Worm (Caenorhabditis elegans) whole organism, L2 larva: ENCODE measurements around the gene hst-6.

ENCODE experiments used
- F13H6.1 ChIP-seq: sonication (generic microtip); optimal IDR thresholded peaks from 2 replicates; lab custom pipeline; 2016; ENCODE audit warnings: missing genetic modification characterization, missing compliant biosample characterization
- Y55F3AM.14 ChIP-seq: fragments of 200-800 bp; sonication (Bioruptor generic); optimal IDR thresholded peaks from 2 replicates; lab custom pipeline; 2018; ENCODE audit warnings: mild to moderate bottlenecking, missing genetic modification characterization, missing compliant biosample characterization
- ZK546.5 ChIP-seq: sonication (generic microtip); optimal IDR thresholded peaks from 2 replicates; lab custom pipeline; 2017; ENCODE audit warnings: missing biosample characterization, missing genetic modification characterization
- alr-1 ChIP-seq: fragments of 150-350 bp; optimal IDR thresholded peaks from 2 replicates; lab custom pipeline; 2014; ENCODE audit warnings: missing biosample characterization, missing genetic modification characterization
- aly-2 ChIP-seq: fragments of 150-350 bp; optimal IDR thresholded peaks from 2 replicates; lab custom pipeline; 2014; ENCODE audit warnings: missing biosample characterization, missing genetic modification characterization
- ama-1 ChIP-seq: fragments of 150-350 bp; optimal IDR thresholded peaks from 2 replicates; lab custom pipeline; 2018; ENCODE audit warnings: inconsistent platforms
- blmp-1 ChIP-seq: sonication (generic microtip); optimal IDR thresholded peaks from 2 replicates; lab custom pipeline; 2017; ENCODE audit warnings: missing genetic modification characterization, mild to moderate bottlenecking, missing compliant biosample characterization, antibody characterized with exemption, moderate library complexity; ENCODE audit not compliant: insufficient read depth
- ceh-16 ChIP-seq: fragments of 150-350 bp; optimal IDR thresholded peaks from 2 replicates; lab custom pipeline; 2014; ENCODE audit warnings: missing biosample characterization, missing genetic modification characterization
- ceh-82 ChIP-seq: fragments of 150-350 bp; optimal IDR thresholded peaks from 2 replicates; lab custom pipeline; 2014; ENCODE audit warnings: missing biosample characterization, missing genetic modification characterization
- crh-2 ChIP-seq: sonication (generic microtip); optimal IDR thresholded peaks from 2 replicates; lab custom pipeline; 2017; ENCODE audit warnings: missing biosample characterization, missing genetic modification characterization
- dmd-4 ChIP-seq: sonication (generic microtip); optimal IDR thresholded peaks from 2 replicates; lab custom pipeline; 2017; ENCODE audit warnings: missing biosample characterization, missing genetic modification characterization
- egl-27 ChIP-seq: sonication (generic microtip); optimal IDR thresholded peaks from 3 replicates; lab custom pipeline; 2017; ENCODE audit warnings: missing biosample characterization, missing genetic modification reagents, missing genetic modification characterization
- elt-1 ChIP-seq: fragments of 150-350 bp; optimal IDR thresholded peaks from 2 replicates; lab custom pipeline; 2014; ENCODE audit warnings: missing biosample characterization, missing genetic modification characterization
- elt-3 ChIP-seq: sonication (generic microtip); optimal IDR thresholded peaks from 2 replicates; lab custom pipeline; 2017; ENCODE audit warnings: missing biosample characterization, missing genetic modification characterization
- fos-1 ChIP-seq: fragments of 150-350 bp; optimal IDR thresholded peaks from 2 replicates; lab custom pipeline; 2014; ENCODE audit warnings: missing biosample characterization, missing genetic modification characterization
- gmeb-1 ChIP-seq: fragments of 150-350 bp; optimal IDR thresholded peaks from 2 replicates; lab custom pipeline; 2014; ENCODE audit warnings: missing biosample characterization, missing genetic modification characterization
- lin-11 ChIP-seq: fragments of 150-350 bp; sonication (generic microtip); optimal IDR thresholded peaks from 2 replicates; lab custom pipeline; 2014; ENCODE audit warnings: missing biosample characterization, missing genetic modification characterization, inconsistent platforms, mixed read lengths
- lin-13 ChIP-seq: fragments of 150-350 bp; optimal IDR thresholded peaks from 2 replicates; lab custom pipeline; 2014; ENCODE audit warnings: missing biosample characterization, missing genetic modification reagents, missing genetic modification characterization
- lin-39 ChIP-seq: fragments of 150-350 bp; optimal IDR thresholded peaks from 2 replicates; lab custom pipeline; 2014; ENCODE audit warnings: missing biosample characterization, missing genetic modification reagents, missing genetic modification characterization
- lsy-2 ChIP-seq, 2 experiments: fragments of 150-350 bp in 1 of 2; sonication (generic microtip) in 1 of 2; optimal IDR thresholded peaks; 2 replicates each; lab custom pipeline; 2014 to 2017; ENCODE audit warnings: missing biosample characterization in 2 of 2, missing genetic modification characterization in 2 of 2
- mab-5 ChIP-seq: fragments of 150-350 bp; optimal IDR thresholded peaks from 2 replicates; lab custom pipeline; 2014; ENCODE audit warnings: missing biosample characterization, missing genetic modification characterization
- mbf-1 ChIP-seq: sonication (generic microtip); optimal IDR thresholded peaks from 2 replicates; lab custom pipeline; 2017; ENCODE audit warnings: missing biosample characterization, missing genetic modification characterization
- mdl-1 ChIP-seq, 2 experiments: fragments of 150-350 bp in 1 of 2; sonication (generic microtip) in 1 of 2; optimal IDR thresholded peaks; 2 replicates each; lab custom pipeline; 2017; ENCODE audit warnings: missing biosample characterization in 2 of 2, missing genetic modification characterization in 2 of 2
- nhr-10 ChIP-seq: sonication (generic microtip); optimal IDR thresholded peaks from 2 replicates; lab custom pipeline; 2017; ENCODE audit warnings: missing biosample characterization, missing genetic modification characterization
- nhr-11 ChIP-seq: fragments of 150-350 bp; optimal IDR thresholded peaks from 2 replicates; lab custom pipeline; 2014; ENCODE audit warnings: missing biosample characterization, missing genetic modification characterization
- nhr-12 ChIP-seq: fragments of 150-350 bp; optimal IDR thresholded peaks from 2 replicates; lab custom pipeline; 2014; ENCODE audit warnings: missing biosample characterization, missing genetic modification characterization
- nhr-129 ChIP-seq: fragments of 150-350 bp; optimal IDR thresholded peaks from 2 replicates; lab custom pipeline; 2014; ENCODE audit warnings: missing biosample characterization, missing genetic modification characterization
- nhr-21 ChIP-seq: fragments of 150-350 bp; optimal IDR thresholded peaks from 2 replicates; lab custom pipeline; 2014; ENCODE audit warnings: missing biosample characterization, missing genetic modification characterization
- nhr-23 ChIP-seq: fragments of 150-350 bp; optimal IDR thresholded peaks from 2 replicates; lab custom pipeline; 2014; ENCODE audit warnings: missing biosample characterization, missing genetic modification reagents, missing genetic modification characterization
- nhr-237 ChIP-seq: fragments of 150-350 bp; optimal IDR thresholded peaks from 2 replicates; lab custom pipeline; 2014; ENCODE audit warnings: missing biosample characterization, missing genetic modification characterization
- nhr-25 ChIP-seq: fragments of 150-350 bp; sonication (generic microtip); optimal IDR thresholded peaks from 3 replicates; lab custom pipeline; 2014; ENCODE audit warnings: missing biosample characterization, missing genetic modification characterization
- nhr-6 ChIP-seq: fragments of 150-350 bp; optimal IDR thresholded peaks from 2 replicates; lab custom pipeline; 2014; ENCODE audit warnings: missing biosample characterization, missing genetic modification characterization
- nhr-77 ChIP-seq: fragments of 150-350 bp; optimal IDR thresholded peaks from 2 replicates; lab custom pipeline; 2014; ENCODE audit warnings: missing biosample characterization, missing genetic modification characterization
- peb-1 ChIP-seq: fragments of 150-350 bp; optimal IDR thresholded peaks from 2 replicates; lab custom pipeline; 2014; ENCODE audit warnings: missing biosample characterization, missing genetic modification characterization
- sem-4 ChIP-seq: fragments of 150-350 bp; optimal IDR thresholded peaks from 2 replicates; lab custom pipeline; 2014; ENCODE audit warnings: missing biosample characterization, missing genetic modification reagents, missing genetic modification characterization
- skn-1 ChIP-seq: sonication (generic microtip); optimal IDR thresholded peaks from 2 replicates; lab custom pipeline; 2017; ENCODE audit warnings: missing biosample characterization, missing genetic modification characterization
- sma-3 ChIP-seq: sonication (generic microtip); optimal IDR thresholded peaks from 2 replicates; lab custom pipeline; 2016; ENCODE audit warnings: missing genetic modification reagents, missing genetic modification characterization, missing compliant biosample characterization
- sma-9 ChIP-seq, 2 experiments: fragments of 150-350 bp in 1 of 2; sonication (generic microtip) in 1 of 2; optimal IDR thresholded peaks; 2 replicates each; lab custom pipeline; 2014 to 2016; ENCODE audit warnings: missing genetic modification characterization in 2 of 2, mild to moderate bottlenecking in 1 of 2, missing biosample characterization in 1 of 2, missing compliant biosample characterization in 1 of 2, missing genetic modification reagents in 1 of 2, moderate library complexity in 1 of 2
- snpc-4 ChIP-seq: fragments of 150-350 bp; optimal IDR thresholded peaks from 2 replicates; lab custom pipeline; 2014; ENCODE audit warnings: missing biosample characterization, missing genetic modification characterization
- unc-39 ChIP-seq: fragments of 150-350 bp; optimal IDR thresholded peaks from 2 replicates; lab custom pipeline; 2014; ENCODE audit warnings: missing biosample characterization, missing genetic modification characterization
- unc-55 ChIP-seq: fragments of 150-350 bp; sonication (generic microtip); optimal IDR thresholded peaks from 3 replicates; lab custom pipeline; 2014; ENCODE audit warnings: missing biosample characterization, missing genetic modification reagents, missing genetic modification characterization
- unc-62 ChIP-seq: fragments of 150-350 bp; optimal IDR thresholded peaks from 2 replicates; lab custom pipeline; 2014; ENCODE audit warnings: missing biosample characterization, missing genetic modification reagents, missing genetic modification characterization
- zag-1 ChIP-seq: fragments of 150-350 bp; optimal IDR thresholded peaks from 2 replicates; lab custom pipeline; 2014; ENCODE audit warnings: missing biosample characterization, missing genetic modification characterization
- ztf-1 ChIP-seq: fragments of 200-800 bp; sonication (Bioruptor generic); conservative IDR thresholded peaks from 2 replicates; pipeline ENCODE4 v1.3.6; 2022; ENCODE audit warnings: missing genetic modification characterization, missing compliant biosample characterization
- ztf-11 ChIP-seq: sonication (generic microtip); optimal IDR thresholded peaks from 2 replicates; lab custom pipeline; 2017; ENCODE audit warnings: missing biosample characterization, missing genetic modification characterization
- ztf-4 ChIP-seq: fragments of 150-350 bp; optimal IDR thresholded peaks from 2 replicates; lab custom pipeline; 2014; ENCODE audit warnings: missing biosample characterization, missing genetic modification characterization

Gene hst-6

DNA sequence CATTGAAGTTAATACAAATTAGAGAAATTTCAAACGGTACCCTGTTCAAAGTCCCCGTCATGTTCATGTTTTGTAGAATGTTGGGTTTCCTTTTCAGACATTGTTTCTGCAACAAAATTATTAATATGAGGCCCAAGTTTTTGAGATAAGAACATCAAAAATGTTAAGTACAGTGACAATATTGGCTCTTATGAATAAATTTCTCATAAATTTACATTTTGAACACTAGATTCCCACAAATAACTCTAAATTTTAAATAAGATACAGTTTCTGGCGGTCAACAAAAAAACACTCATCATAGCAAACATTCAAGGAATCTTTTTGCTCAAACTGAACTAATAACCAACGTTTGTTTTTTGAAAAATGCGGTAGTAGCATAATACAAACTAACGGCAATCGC, 49.1 kb upstream of the hst-6 start, which contains the start of gene H28G03.3:
H28G03.3 (minus strand) TSS at position 101 of the 400 bp plus-strand sequence.
- TF ChIP-seq nhr-77 (tag; lab: Kevin White, UChicago) (no peak), nhr-25 (tag; lab: Kevin White, UChicago) (no peak), mbf-1 (tag; lab: Kevin White, UChicago) (no peak), nhr-237 (tag; lab: Kevin White, UChicago) (no peak)
- TF ChIP-seq, all 48 proteins: peak for 0

DNA sequence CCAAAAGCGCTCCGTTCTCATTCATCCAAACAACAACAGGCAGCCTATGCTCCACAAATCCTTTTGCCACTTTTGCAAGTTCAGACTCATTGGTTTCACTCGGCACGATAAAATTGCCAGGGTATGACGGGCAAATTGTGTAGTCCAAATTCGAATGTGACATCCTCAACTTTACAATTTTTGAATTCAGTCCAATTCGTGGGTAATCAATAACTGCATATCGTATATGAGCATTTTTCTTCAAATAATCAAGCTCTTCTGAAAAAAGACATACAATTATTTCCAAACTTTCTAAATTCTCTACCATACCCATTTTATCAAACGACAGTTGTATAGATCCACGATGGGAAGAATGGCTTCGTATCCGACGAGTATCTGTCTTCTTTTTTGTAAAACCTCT, 37.1 kb upstream of the hst-6 start:
- TF ChIP-seq elt-3 (tag; lab: Kevin White, UChicago): no peak
- no peak for TF ChIP-seq sma-9 (GFP tag; optimal IDR thresholded peaks at IDR 0.05; lab: Kevin White, UChicago)
- TF ChIP-seq sma-9 (tag; optimal IDR thresholded peaks at IDR 0.05; lab: Kevin White, UChicago): no peak
- no peak for TF ChIP-seq ZK546.5
- no peak for TF ChIP-seq ceh-82 (tag; lab: Kevin White, UChicago)

DNA sequence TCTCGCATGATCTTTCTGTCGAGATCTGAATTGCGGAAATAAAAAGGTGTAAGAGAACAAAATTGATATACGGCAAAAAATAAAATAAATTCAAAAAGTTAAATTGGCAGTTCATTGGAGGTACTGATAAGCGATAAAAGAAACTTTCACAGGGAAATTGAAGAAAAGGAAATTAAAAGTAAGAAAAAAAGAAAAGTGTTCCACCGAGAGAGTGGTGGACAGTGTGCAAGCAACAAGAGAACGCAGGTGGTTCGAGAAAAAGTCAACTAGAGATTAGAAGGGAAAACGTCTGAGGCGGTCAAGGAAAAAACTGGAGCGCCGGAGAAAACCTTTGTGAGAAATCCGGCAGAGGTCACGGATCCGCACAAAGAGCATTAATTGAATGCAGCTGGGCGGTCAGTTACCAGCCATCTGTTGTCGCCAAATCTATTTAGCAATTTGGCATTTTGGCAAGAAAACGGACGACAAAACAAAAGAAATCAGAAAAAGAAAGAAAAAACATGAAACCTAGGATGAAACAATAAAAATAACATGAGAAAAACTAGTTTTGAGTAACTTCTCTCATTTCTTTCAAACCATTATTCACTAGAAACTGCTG, 31.9 kb upstream of the hst-6 start, which contains the start of gene mtm-5:
mtm-5 (minus strand) TSS at position 27 of the 598 bp plus-strand sequence.
- TF ChIP-seq fos-1 (tag; lab: Kevin White, UChicago) (peak; percentile 61), blmp-1 (tag; lab: Kevin White, UChicago) (peak; percentile 71), snpc-4 (tag; lab: Kevin White, UChicago) (no peak)

DNA sequence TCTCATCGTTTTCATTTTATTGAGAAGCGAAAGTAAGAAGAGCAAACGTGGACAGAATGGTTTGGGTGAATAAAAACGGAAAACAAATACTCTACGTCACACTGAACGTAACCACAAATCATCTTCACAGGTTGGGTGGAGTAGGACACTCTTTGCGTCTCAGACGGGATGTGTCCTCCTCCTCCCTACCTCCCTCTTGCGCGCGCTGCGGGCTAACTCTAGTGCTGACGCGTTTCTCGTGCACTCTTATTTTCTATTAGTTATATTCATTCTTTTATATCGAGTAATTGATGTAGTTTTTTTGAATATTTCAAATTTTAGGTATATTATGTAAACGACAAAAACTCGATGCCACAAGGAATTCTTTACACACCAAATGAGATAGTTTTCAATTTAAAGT, 31.3 kb upstream of the hst-6 start, which contains the start of gene Y34B4A.7:
Y34B4A.7 (plus strand) TSS at position 297 of the 400 bp plus-strand sequence.
- TF ChIP-seq aly-2 (tag; lab: Kevin White, UChicago) (no peak), crh-2 (tag; lab: Kevin White, UChicago) (peak; percentile 75), lsy-2 (tag; optimal IDR thresholded peaks at IDR 0.05; lab: Kevin White, UChicago) (peak; percentile 48 to 75), ama-1 (lab: Kevin White, UChicago) (no peak), unc-55 (peak; percentile 76), skn-1 (no peak), unc-39 (tag; lab: Kevin White, UChicago) (no peak), gmeb-1 (tag; lab: Kevin White, UChicago) (peak; percentile 52), lin-13 (peak; percentile 61), egl-27 (tag; lab: Kevin White, UChicago) (peak; percentile 1), nhr-77 (tag; lab: Kevin White, UChicago) (no peak), sma-3 (GFP tag; lab: Kevin White, UChicago) (peak; percentile 67), nhr-11 (tag; lab: Kevin White, UChicago) (no peak), dmd-4 (tag; lab: Kevin White, UChicago) (no peak), nhr-12 (tag; lab: Kevin White, UChicago) (no peak), mab-5 (tag; lab: Kevin White, UChicago) (peak; percentile 73), sem-4 (peak; percentile 67), ZK546.5 (no peak), blmp-1 (tag; lab: Kevin White, UChicago) (peak; percentile 61), nhr-23 (tag; lab: Kevin White, UChicago) (no peak), lin-39 (tag; lab: Kevin White, UChicago) (no peak), ceh-16 (tag; lab: Kevin White, UChicago) (peak; percentile 78), peb-1 (tag; lab: Kevin White, UChicago) (no peak), nhr-21 (tag; lab: Kevin White, UChicago) (peak; percentile 12), elt-1 (tag; lab: Kevin White, UChicago) (no peak), nhr-129 (tag; lab: Kevin White, UChicago) (peak; percentile 40), nhr-25 (tag; lab: Kevin White, UChicago) (peak; percentile 72), nhr-10 (tag; lab: Kevin White, UChicago) (no peak), Y55F3AM.14 (GFP tag; lab: Kevin White, UChicago) (peak; percentile 29), mbf-1 (tag; lab: Kevin White, UChicago) (no peak), nhr-6 (peak; percentile 17), fos-1 (tag; lab: Kevin White, UChicago) (peak; percentile 67), lin-11 (tag; lab: Kevin White, UChicago) (peak; percentile 11), mdl-1 (tag; optimal IDR thresholded peaks at IDR 0.05; lab: Kevin White, UChicago) (no peak), alr-1 (tag; lab: Kevin White, UChicago) (no peak), unc-62 (GFP tag; lab: Kevin White, UChicago) (no peak), sma-9 (GFP tag; optimal IDR thresholded peaks at IDR 0.05; lab: Kevin White, UChicago) (peak; percentile 81), sma-9 (tag; optimal IDR thresholded peaks at IDR 0.05; lab: Kevin White, UChicago) (no peak), ztf-1 (no peak), ztf-11 (tag; lab: Kevin White, UChicago) (no peak), ztf-4 (no peak), elt-3 (tag; lab: Kevin White, UChicago) (no peak), zag-1 (no peak), F13H6.1 (tag; lab: Kevin White, UChicago) (peak; percentile 82), nhr-237 (tag; lab: Kevin White, UChicago) (no peak)
